Worm (Caenorhabditis elegans) whole organism, late embryonic: ENCODE results near the gene efhc-1.

Source experiments
- ceh-14 ChIP-seq: sonication (generic microtip); optimal IDR thresholded peaks from 2 replicates; lab custom pipeline; 2016; ENCODE audit warnings: missing genotype, missing genetic modification characterization, missing compliant biosample characterization
- ceh-22 ChIP-seq: sonication (generic microtip); optimal IDR thresholded peaks from 2 replicates; lab custom pipeline; 2017; ENCODE audit warnings: missing biosample characterization, missing genetic modification characterization
- ceh-34 ChIP-seq: sonication (generic microtip); optimal IDR thresholded peaks from 2 replicates; lab custom pipeline; 2016; ENCODE audit warnings: mild to moderate bottlenecking, missing genetic modification characterization, missing compliant biosample characterization
- ceh-9 ChIP-seq: sonication (generic microtip); optimal IDR thresholded peaks from 2 replicates; lab custom pipeline; 2016; ENCODE audit warnings: mild to moderate bottlenecking, missing genetic modification characterization, inconsistent platforms, missing compliant biosample characterization
- fkh-10 ChIP-seq: fragments of 150-350 bp; optimal IDR thresholded peaks from 2 replicates; lab custom pipeline; 2014; ENCODE audit warnings: missing biosample characterization, missing genetic modification reagents, missing genetic modification characterization
- hlh-8 ChIP-seq: sonication (generic microtip); optimal IDR thresholded peaks from 2 replicates; lab custom pipeline; 2016; ENCODE audit warnings: missing genotype, missing genetic modification characterization, missing compliant biosample characterization
- nhr-11 ChIP-seq: fragments of 150-350 bp; optimal IDR thresholded peaks from 2 replicates; lab custom pipeline; 2014; ENCODE audit warnings: missing biosample characterization, missing genetic modification characterization
- pha-4 ChIP-seq: fragments of 150-350 bp; optimal IDR thresholded peaks from 2 replicates; lab custom pipeline; 2018; ENCODE audit warnings: missing biosample characterization, missing genetic modification reagents, missing genetic modification characterization
- sox-4 ChIP-seq: sonication (generic microtip); optimal IDR thresholded peaks from 2 replicates; lab custom pipeline; 2017; ENCODE audit warnings: mild to moderate bottlenecking, missing genetic modification characterization, inconsistent platforms, missing compliant biosample characterization
- tbx-2 ChIP-seq: sonication (generic microtip); optimal IDR thresholded peaks from 2 replicates; lab custom pipeline; 2016; ENCODE audit warnings: missing genetic modification characterization, missing compliant biosample characterization
- ttx-3 ChIP-seq: sonication (generic microtip); optimal IDR thresholded peaks from 2 replicates; lab custom pipeline; 2016; ENCODE audit warnings: missing genetic modification reagents, missing genetic modification characterization, missing compliant biosample characterization

DNA sequence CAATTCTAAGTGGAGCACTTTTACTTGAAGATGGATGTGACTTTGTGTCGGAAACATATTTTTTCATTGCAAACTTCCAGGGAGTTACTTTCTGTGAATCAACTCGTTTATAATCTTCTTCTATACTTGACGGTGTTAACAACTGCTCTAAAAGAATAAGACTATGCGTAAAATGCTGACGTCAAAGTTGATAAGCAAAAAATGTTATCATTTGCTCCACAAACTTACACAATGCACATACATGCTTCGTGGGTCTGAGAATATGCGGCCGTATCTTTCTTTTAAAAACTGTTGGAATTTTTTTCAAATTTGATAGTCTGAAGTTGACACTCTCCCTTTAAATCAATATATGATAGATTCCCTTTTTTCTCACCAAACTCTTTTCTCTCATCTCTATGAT lies 37.0 kb downstream of the efhc-1 start:
- no peak for TF ChIP-seq ceh-34
- TF ChIP-seq ceh-14: no peak
- TF ChIP-seq pha-4 (tag; lab: Kevin White, UChicago): no peak
- no peak for TF ChIP-seq sox-4 (tag; lab: Kevin White, UChicago)
- no peak for TF ChIP-seq ceh-9 (tag; lab: Kevin White, UChicago)
- TF ChIP-seq ttx-3 (tag; lab: Kevin White, UChicago): no peak
- no peak for TF ChIP-seq fkh-10 (GFP tag; lab: Kevin White, UChicago)
- no peak for TF ChIP-seq nhr-11 (tag; lab: Kevin White, UChicago)
- no peak for TF ChIP-seq tbx-2 (tag; lab: Kevin White, UChicago)
- TF ChIP-seq hlh-8 (tag; lab: Kevin White, UChicago): no peak
- no peak for TF ChIP-seq ceh-22
